Worm (Caenorhabditis elegans) whole organism, L2 larva: Measurements from ENCODE around the gene lin-18.
A peak's percentile ranks its signal among the peaks of the same experiment; 100 is the strongest.

ENCODE experiments used
- F13H6.1 ChIP-seq: sonication (generic microtip); optimal IDR thresholded peaks from 2 replicates; lab custom pipeline; 2016; ENCODE audit warnings: missing genetic modification characterization, missing compliant biosample characterization
- R02D3.7 ChIP-seq: fragments of 150-350 bp; optimal IDR thresholded peaks from 2 replicates; lab custom pipeline; 2014; ENCODE audit warnings: missing biosample characterization, missing genetic modification characterization
- Y55F3AM.14 ChIP-seq: fragments of 200-800 bp; sonication (Bioruptor generic); optimal IDR thresholded peaks from 2 replicates; lab custom pipeline; 2018; ENCODE audit warnings: mild to moderate bottlenecking, missing genetic modification characterization, missing compliant biosample characterization
- alr-1 ChIP-seq: fragments of 150-350 bp; optimal IDR thresholded peaks from 2 replicates; lab custom pipeline; 2014; ENCODE audit warnings: missing biosample characterization, missing genetic modification characterization
- blmp-1 ChIP-seq: sonication (generic microtip); optimal IDR thresholded peaks from 2 replicates; lab custom pipeline; 2017; ENCODE audit warnings: missing genetic modification characterization, mild to moderate bottlenecking, missing compliant biosample characterization, antibody characterized with exemption, moderate library complexity; ENCODE audit not compliant: insufficient read depth
- ceh-82 ChIP-seq: fragments of 150-350 bp; optimal IDR thresholded peaks from 2 replicates; lab custom pipeline; 2014; ENCODE audit warnings: missing biosample characterization, missing genetic modification characterization
- crh-2 ChIP-seq: sonication (generic microtip); optimal IDR thresholded peaks from 2 replicates; lab custom pipeline; 2017; ENCODE audit warnings: missing biosample characterization, missing genetic modification characterization
- dmd-4 ChIP-seq: sonication (generic microtip); optimal IDR thresholded peaks from 2 replicates; lab custom pipeline; 2017; ENCODE audit warnings: missing biosample characterization, missing genetic modification characterization
- egl-27 ChIP-seq: sonication (generic microtip); optimal IDR thresholded peaks from 3 replicates; lab custom pipeline; 2017; ENCODE audit warnings: missing biosample characterization, missing genetic modification reagents, missing genetic modification characterization
- elt-1 ChIP-seq: fragments of 150-350 bp; optimal IDR thresholded peaks from 2 replicates; lab custom pipeline; 2014; ENCODE audit warnings: missing biosample characterization, missing genetic modification characterization
- elt-3 ChIP-seq: sonication (generic microtip); optimal IDR thresholded peaks from 2 replicates; lab custom pipeline; 2017; ENCODE audit warnings: missing biosample characterization, missing genetic modification characterization
- fos-1 ChIP-seq: fragments of 150-350 bp; optimal IDR thresholded peaks from 2 replicates; lab custom pipeline; 2014; ENCODE audit warnings: missing biosample characterization, missing genetic modification characterization
- gmeb-1 ChIP-seq: fragments of 150-350 bp; optimal IDR thresholded peaks from 2 replicates; lab custom pipeline; 2014; ENCODE audit warnings: missing biosample characterization, missing genetic modification characterization
- lin-13 ChIP-seq: fragments of 150-350 bp; optimal IDR thresholded peaks from 2 replicates; lab custom pipeline; 2014; ENCODE audit warnings: missing biosample characterization, missing genetic modification reagents, missing genetic modification characterization
- mbf-1 ChIP-seq: sonication (generic microtip); optimal IDR thresholded peaks from 2 replicates; lab custom pipeline; 2017; ENCODE audit warnings: missing biosample characterization, missing genetic modification characterization
- mdl-1 ChIP-seq, 2 experiments: fragments of 150-350 bp in 1 of 2; sonication (generic microtip) in 1 of 2; optimal IDR thresholded peaks; 2 replicates each; lab custom pipeline; 2017; ENCODE audit warnings: missing biosample characterization in 2 of 2, missing genetic modification characterization in 2 of 2
- nhr-10 ChIP-seq: sonication (generic microtip); optimal IDR thresholded peaks from 2 replicates; lab custom pipeline; 2017; ENCODE audit warnings: missing biosample characterization, missing genetic modification characterization
- nhr-11 ChIP-seq: fragments of 150-350 bp; optimal IDR thresholded peaks from 2 replicates; lab custom pipeline; 2014; ENCODE audit warnings: missing biosample characterization, missing genetic modification characterization
- nhr-12 ChIP-seq: fragments of 150-350 bp; optimal IDR thresholded peaks from 2 replicates; lab custom pipeline; 2014; ENCODE audit warnings: missing biosample characterization, missing genetic modification characterization
- nhr-129 ChIP-seq: fragments of 150-350 bp; optimal IDR thresholded peaks from 2 replicates; lab custom pipeline; 2014; ENCODE audit warnings: missing biosample characterization, missing genetic modification characterization
- nhr-21 ChIP-seq: fragments of 150-350 bp; optimal IDR thresholded peaks from 2 replicates; lab custom pipeline; 2014; ENCODE audit warnings: missing biosample characterization, missing genetic modification characterization
- nhr-25 ChIP-seq: fragments of 150-350 bp; sonication (generic microtip); optimal IDR thresholded peaks from 3 replicates; lab custom pipeline; 2014; ENCODE audit warnings: missing biosample characterization, missing genetic modification characterization
- nhr-6 ChIP-seq: fragments of 150-350 bp; optimal IDR thresholded peaks from 2 replicates; lab custom pipeline; 2014; ENCODE audit warnings: missing biosample characterization, missing genetic modification characterization
- nhr-77 ChIP-seq: fragments of 150-350 bp; optimal IDR thresholded peaks from 2 replicates; lab custom pipeline; 2014; ENCODE audit warnings: missing biosample characterization, missing genetic modification characterization
- peb-1 ChIP-seq: fragments of 150-350 bp; optimal IDR thresholded peaks from 2 replicates; lab custom pipeline; 2014; ENCODE audit warnings: missing biosample characterization, missing genetic modification characterization
- sem-4 ChIP-seq: fragments of 150-350 bp; optimal IDR thresholded peaks from 2 replicates; lab custom pipeline; 2014; ENCODE audit warnings: missing biosample characterization, missing genetic modification reagents, missing genetic modification characterization
- skn-1 ChIP-seq: sonication (generic microtip); optimal IDR thresholded peaks from 2 replicates; lab custom pipeline; 2017; ENCODE audit warnings: missing biosample characterization, missing genetic modification characterization
- sma-3 ChIP-seq: sonication (generic microtip); optimal IDR thresholded peaks from 2 replicates; lab custom pipeline; 2016; ENCODE audit warnings: missing genetic modification reagents, missing genetic modification characterization, missing compliant biosample characterization
- snpc-4 ChIP-seq: fragments of 150-350 bp; optimal IDR thresholded peaks from 2 replicates; lab custom pipeline; 2014; ENCODE audit warnings: missing biosample characterization, missing genetic modification characterization
- unc-39 ChIP-seq: fragments of 150-350 bp; optimal IDR thresholded peaks from 2 replicates; lab custom pipeline; 2014; ENCODE audit warnings: missing biosample characterization, missing genetic modification characterization
- unc-55 ChIP-seq: fragments of 150-350 bp; sonication (generic microtip); optimal IDR thresholded peaks from 3 replicates; lab custom pipeline; 2014; ENCODE audit warnings: missing biosample characterization, missing genetic modification reagents, missing genetic modification characterization
- unc-62 ChIP-seq: fragments of 150-350 bp; optimal IDR thresholded peaks from 2 replicates; lab custom pipeline; 2014; ENCODE audit warnings: missing biosample characterization, missing genetic modification reagents, missing genetic modification characterization
- ztf-11 ChIP-seq: sonication (generic microtip); optimal IDR thresholded peaks from 2 replicates; lab custom pipeline; 2017; ENCODE audit warnings: missing biosample characterization, missing genetic modification characterization
- ztf-4 ChIP-seq: fragments of 150-350 bp; optimal IDR thresholded peaks from 2 replicates; lab custom pipeline; 2014; ENCODE audit warnings: missing biosample characterization, missing genetic modification characterization

The lin-18 gene

DNA sequence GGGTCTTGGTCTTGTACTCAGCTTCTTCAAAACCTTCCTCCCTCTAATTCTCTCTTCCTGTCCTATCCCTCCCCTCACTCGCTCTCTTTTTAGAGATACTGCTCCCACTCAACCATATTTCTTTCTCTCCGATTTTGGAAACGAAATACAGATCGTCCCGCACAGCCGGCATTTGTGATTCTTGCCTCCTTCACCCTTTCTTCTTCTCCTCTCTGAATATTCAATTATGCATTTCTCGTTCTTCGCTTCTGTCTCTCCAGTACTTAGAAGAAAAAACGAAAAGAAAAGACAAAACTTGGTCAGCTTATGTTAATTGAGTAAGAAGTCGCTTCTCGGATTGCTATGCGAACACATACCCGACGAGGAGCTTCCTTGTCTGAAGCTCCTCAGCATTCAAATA is 32.6 kb downstream of the lin-18 start:
- TF ChIP-seq unc-62 (GFP tag; lab: Kevin White, UChicago) (no peak), lin-13 (no peak), nhr-129 (no peak), unc-39 (tag; lab: Kevin White, UChicago) (no peak), egl-27 (tag; lab: Kevin White, UChicago) (no peak), F13H6.1 (tag; lab: Kevin White, UChicago) (no peak)
- TF ChIP-seq, all 48 proteins: peak for 0

DNA sequence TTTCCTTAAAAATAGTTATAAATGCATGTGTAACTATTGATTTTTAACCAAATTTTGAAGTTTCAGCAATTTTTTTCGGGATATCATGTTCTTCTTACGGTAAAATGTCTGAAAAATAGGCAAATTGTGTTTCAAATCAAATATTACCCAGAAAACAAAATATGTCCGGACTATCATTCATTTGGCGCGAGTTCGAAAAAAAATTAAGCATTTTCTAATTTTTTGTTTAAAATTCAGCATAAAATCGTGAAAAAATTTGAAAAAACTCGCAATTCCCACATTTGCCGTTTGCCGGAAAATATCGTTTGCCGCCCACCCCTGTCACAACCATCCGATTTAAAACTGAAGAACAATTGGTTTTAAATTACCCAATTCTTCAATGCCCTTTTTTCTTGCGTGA is 33.3 kb downstream of the lin-18 start:
- TF ChIP-seq dmd-4 (tag; lab: Kevin White, UChicago): no peak
- no peak for TF ChIP-seq unc-39 (tag; lab: Kevin White, UChicago)
- TF ChIP-seq nhr-11 (tag; lab: Kevin White, UChicago): no peak
- TF ChIP-seq crh-2 (tag; lab: Kevin White, UChicago): no peak
- TF ChIP-seq nhr-77 (tag; lab: Kevin White, UChicago): no peak
- no peak for TF ChIP-seq egl-27 (tag; lab: Kevin White, UChicago)
- TF ChIP-seq mdl-1 (tag; optimal IDR thresholded peaks at IDR 0.05; lab: Kevin White, UChicago): no peak
- no peak for TF ChIP-seq nhr-129
- TF ChIP-seq ztf-4 (tag; lab: Kevin White, UChicago): no peak
- TF ChIP-seq R02D3.7 (tag; lab: Kevin White, UChicago): no peak
- TF ChIP-seq nhr-6 (tag; lab: Kevin White, UChicago): no peak
- no peak for TF ChIP-seq peb-1
- TF ChIP-seq gmeb-1 (tag; lab: Kevin White, UChicago): no peak

DNA sequence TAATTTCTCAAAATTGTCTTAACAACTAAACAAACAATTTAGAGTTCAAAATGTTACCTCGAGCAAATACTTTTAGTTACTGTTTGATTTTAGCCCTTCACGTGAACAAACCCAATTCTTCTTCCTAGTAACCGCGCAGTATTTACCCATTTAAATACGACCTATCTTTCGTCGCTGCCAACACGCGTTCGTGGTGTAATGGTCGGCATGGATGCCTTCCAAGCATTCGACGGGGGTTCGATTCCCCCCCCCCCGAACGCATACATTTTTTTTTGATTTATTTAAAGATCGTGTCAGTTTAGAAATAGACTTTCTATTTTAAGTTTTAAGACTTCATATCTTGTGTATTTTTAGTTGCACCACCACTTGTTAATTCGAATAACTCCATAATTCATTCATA is 36.1 kb downstream of the lin-18 start:
- TF ChIP-seq elt-1 (tag; lab: Kevin White, UChicago) (no peak), fos-1 (tag; lab: Kevin White, UChicago) (peak; percentile 21), R02D3.7 (tag; lab: Kevin White, UChicago) (no peak), unc-39 (tag; lab: Kevin White, UChicago) (no peak), peb-1 (no peak), nhr-21 (tag; lab: Kevin White, UChicago) (no peak), nhr-77 (tag; lab: Kevin White, UChicago) (no peak), ztf-11 (tag; lab: Kevin White, UChicago) (no peak)

DNA sequence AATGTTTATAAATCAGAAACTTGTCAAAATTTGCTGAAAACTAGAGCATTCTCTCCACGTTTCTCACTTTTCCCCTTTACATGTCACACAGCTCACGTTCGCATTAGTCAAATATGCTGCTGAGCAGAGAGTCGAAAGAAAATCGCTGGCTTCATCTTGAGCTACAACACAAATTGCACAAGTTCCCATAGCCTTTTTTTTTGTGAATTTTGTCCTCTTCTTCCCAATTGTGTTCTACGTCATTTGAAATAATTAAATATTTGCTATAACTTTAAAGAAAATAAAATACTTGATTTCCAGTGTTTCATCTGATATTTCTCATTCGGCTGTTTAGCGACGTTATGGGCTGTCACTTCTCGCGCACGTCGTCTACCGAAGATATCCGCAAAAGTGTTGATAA is 38.7 kb downstream of the lin-18 start, which contains the start of gene R02E12.5:
Gene R02E12.5, plus strand, starts transcription at position 301 of the 400 bp plus-strand sequence.
- TF ChIP-seq nhr-10: no peak
- TF ChIP-seq ceh-82 (tag; lab: Kevin White, UChicago): no peak
- TF ChIP-seq sem-4: no peak
- no peak for TF ChIP-seq nhr-12 (tag; lab: Kevin White, UChicago)
- TF ChIP-seq elt-3: no peak
- no peak for TF ChIP-seq mbf-1 (tag; lab: Kevin White, UChicago)
- no peak for TF ChIP-seq snpc-4 (tag; lab: Kevin White, UChicago)
- TF ChIP-seq alr-1 (tag; lab: Kevin White, UChicago): no peak
- no peak for TF ChIP-seq unc-55 (GFP tag; lab: Kevin White, UChicago)
- no peak for TF ChIP-seq nhr-25
- no peak for TF ChIP-seq unc-39 (tag; lab: Kevin White, UChicago)
- no peak for TF ChIP-seq sma-3 (GFP tag; lab: Kevin White, UChicago)
- no peak for TF ChIP-seq Y55F3AM.14 (GFP tag; lab: Kevin White, UChicago)
- TF ChIP-seq nhr-21 (tag; lab: Kevin White, UChicago): no peak
- no peak for TF ChIP-seq ztf-11 (tag; lab: Kevin White, UChicago)
- no peak for TF ChIP-seq skn-1 (tag; lab: Kevin White, UChicago)

DNA sequence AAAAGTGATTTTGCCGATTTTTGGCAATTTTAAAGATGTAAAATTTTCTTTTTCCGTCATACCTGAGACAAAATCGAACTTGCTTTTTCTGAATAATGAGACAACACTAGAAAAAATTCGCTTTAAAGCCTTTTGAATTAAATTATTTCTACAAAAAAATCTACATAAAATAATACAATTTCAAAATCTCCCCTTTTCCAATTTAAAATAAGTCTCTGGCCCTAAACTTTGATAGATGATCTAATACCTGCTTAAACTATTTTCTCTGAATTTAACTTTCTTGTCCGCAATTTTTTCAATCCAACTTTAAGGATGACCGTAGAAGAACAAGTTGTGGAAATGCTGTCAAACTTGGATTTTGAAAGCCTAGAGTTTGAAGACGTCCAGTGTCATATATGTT is 44.9 kb downstream of the lin-18 start, which contains the start of gene R02E12.12:
Gene R02E12.12, plus strand, starts transcription at position 301 of the 400 bp plus-strand sequence.
- no peak for TF ChIP-seq unc-62 (GFP tag; lab: Kevin White, UChicago)
- no peak for TF ChIP-seq R02D3.7 (tag; lab: Kevin White, UChicago)
- no peak for TF ChIP-seq blmp-1 (tag; lab: Kevin White, UChicago)
- TF ChIP-seq elt-3: no peak
